Fruit fly (Drosophila melanogaster) whole organism, embryonic: ENCODE measurements around the gene Tmtc2.

Experiments used
- CG10959 ChIP-seq: fragments of 200-800 bp; sonication (Bioruptor generic); IDR thresholded peaks from 2 replicates; pipeline ENCODE4 v1.3.6; 2022; ENCODE audit warnings: missing biosample characterization, missing genetic modification characterization
- gfzf ChIP-seq: fragments of 200-800 bp; sonication (Bioruptor generic); optimal IDR thresholded peaks from 2 replicates; lab custom pipeline; 2016; ENCODE audit warnings: missing biosample characterization, mild to moderate bottlenecking, missing genetic modification characterization, moderate library complexity

dm6 chr2L:936922-937321 is 14.3 kb downstream of the Tmtc2 start:
- TF ChIP-seq CG10959 (GFP tag; lab: Robert Waterston, UW) (no peak), gfzf (GFP tag; lab: Kevin White, UChicago) (no peak)
